Fruit fly (Drosophila melanogaster) whole organism, prepupa: Measurements from ENCODE around the gene CG46383.
A peak's percentile ranks its signal among the peaks of the same experiment; 100 is the strongest.

Experiments used
- Blimp-1 ChIP-seq: fragments of 200-800 bp; sonication (Bioruptor generic); optimal IDR thresholded peaks from 3 replicates; lab custom pipeline; 2017; ENCODE audit warnings: missing biosample characterization, missing genetic modification characterization, mild to moderate bottlenecking, moderate library complexity, missing genetic modification reagents
- CG11294 ChIP-seq: fragments of 200-800 bp; sonication (Bioruptor generic); IDR thresholded peaks from 2 replicates; pipeline ENCODE4 v1.3.6; 2022; ENCODE audit warnings: missing biosample characterization, missing genetic modification characterization
- CG11762 ChIP-seq: fragments of 200-800 bp; sonication (Bioruptor generic); optimal IDR thresholded peaks from 3 replicates; lab custom pipeline; 2016; ENCODE audit warnings: missing biosample characterization, missing genetic modification characterization; ENCODE audit not compliant: insufficient read depth
- CG16779 ChIP-seq: fragments of 200-800 bp; sonication (Bioruptor generic); optimal IDR thresholded peaks from 3 replicates; lab custom pipeline; 2017; ENCODE audit warnings: missing biosample characterization, mild to moderate bottlenecking, missing genetic modification characterization
- CG3032 ChIP-seq: fragments of 200-800 bp; optimal IDR thresholded peaks from 2 replicates; lab custom pipeline; 2019; ENCODE audit warnings: missing biosample characterization, mild to moderate bottlenecking, missing genetic modification characterization, moderate library complexity
- CG32006 ChIP-seq: fragments of 200-800 bp; sonication (Bioruptor generic); optimal IDR thresholded peaks from 3 replicates; lab custom pipeline; 2017; ENCODE audit warnings: missing biosample characterization, mild to moderate bottlenecking, missing genetic modification characterization
- CG34406 ChIP-seq: fragments of 200-800 bp; sonication (Bioruptor generic); optimal IDR thresholded peaks from 3 replicates; lab custom pipeline; 2016; ENCODE audit warnings: missing biosample characterization, missing genetic modification characterization
- CG3919 ChIP-seq: fragments of 200-800 bp; sonication (Bioruptor generic); optimal IDR thresholded peaks from 3 replicates; lab custom pipeline; 2016; ENCODE audit warnings: missing biosample characterization, missing genetic modification characterization
- CG4318 ChIP-seq: fragments of 200-800 bp; sonication (Bioruptor generic); optimal IDR thresholded peaks from 3 replicates; lab custom pipeline; 2017; ENCODE audit warnings: missing biosample characterization, mild to moderate bottlenecking, missing genetic modification characterization
- CG6163 ChIP-seq: fragments of 200-800 bp; sonication (Bioruptor generic); IDR thresholded peaks from 3 replicates; pipeline ENCODE4 v1.3.6; 2022; ENCODE audit warnings: missing biosample characterization, missing genetic modification characterization
- CG6276 ChIP-seq: fragments of 200-800 bp; sonication (Bioruptor generic); optimal IDR thresholded peaks from 2 replicates; lab custom pipeline; 2017; ENCODE audit warnings: missing biosample characterization, mild to moderate bottlenecking, missing genetic modification characterization
- CG6792 ChIP-seq: fragments of 200-800 bp; sonication (Bioruptor generic); optimal IDR thresholded peaks from 3 replicates; lab custom pipeline; 2016; ENCODE audit warnings: missing biosample characterization, missing genetic modification characterization
- CG6808 ChIP-seq: fragments of 200-800 bp; sonication (Bioruptor generic); optimal IDR thresholded peaks from 3 replicates; lab custom pipeline; 2017; ENCODE audit warnings: missing biosample characterization, missing genetic modification characterization, mild to moderate bottlenecking, moderate library complexity, missing genetic modification reagents
- CG6854 ChIP-seq: fragments of 200-800 bp; sonication (Bioruptor generic); optimal IDR thresholded peaks from 2 replicates; lab custom pipeline; 2017; ENCODE audit warnings: missing biosample characterization, mild to moderate bottlenecking, missing genetic modification characterization
- CG7368 ChIP-seq: fragments of 200-800 bp; sonication (Bioruptor generic); optimal IDR thresholded peaks from 3 replicates; lab custom pipeline; 2016; ENCODE audit warnings: missing biosample characterization, missing genetic modification characterization
- CG8119 ChIP-seq: fragments of 200-800 bp; sonication (Bioruptor generic); IDR thresholded peaks from 3 replicates; pipeline ENCODE4 v1.3.6; 2022; ENCODE audit warnings: missing biosample characterization, missing genetic modification characterization
- CG8319 ChIP-seq: fragments of 200-800 bp; sonication (Bioruptor generic); optimal IDR thresholded peaks from 3 replicates; lab custom pipeline; 2016; ENCODE audit warnings: missing biosample characterization, missing genetic modification characterization
- CG8632 ChIP-seq: fragments of 200-800 bp; sonication (Bioruptor generic); optimal IDR thresholded peaks from 3 replicates; lab custom pipeline; 2016; ENCODE audit warnings: missing biosample characterization, missing genetic modification characterization
- CG9139 ChIP-seq: fragments of 200-800 bp; sonication (Bioruptor generic); optimal IDR thresholded peaks from 3 replicates; lab custom pipeline; 2017; ENCODE audit warnings: missing biosample characterization, mild to moderate bottlenecking, missing genetic modification characterization
- Eip75B ChIP-seq: fragments of 200-800 bp; sonication (Bioruptor generic); optimal IDR thresholded peaks from 3 replicates; lab custom pipeline; 2016; ENCODE audit warnings: missing biosample characterization, missing genetic modification characterization
- Eip78C ChIP-seq: fragments of 200-800 bp; sonication (Bioruptor generic); peaks from one replicate; lab custom pipeline; 2016; ENCODE audit warnings: missing biosample characterization, missing genetic modification characterization
- Eip93F ChIP-seq: fragments of 200-800 bp; sonication (Bioruptor generic); optimal IDR thresholded peaks from 2 replicates; lab custom pipeline; 2016; ENCODE audit warnings: missing biosample characterization, mild to moderate bottlenecking, missing genetic modification characterization
- Ets21C ChIP-seq: fragments of 200-800 bp; sonication (Bioruptor generic); optimal IDR thresholded peaks from 3 replicates; lab custom pipeline; 2016; ENCODE audit warnings: missing biosample characterization, missing genetic modification characterization
- Ets96B ChIP-seq: fragments of 200-800 bp; optimal IDR thresholded peaks from 2 replicates; lab custom pipeline; 2019; ENCODE audit warnings: missing biosample characterization, mild to moderate bottlenecking, missing genetic modification characterization, moderate library complexity
- Gug ChIP-seq: fragments of 200-800 bp; sonication (Bioruptor generic); IDR thresholded peaks from 2 replicates; pipeline ENCODE4 v1.3.6; 2022; ENCODE audit warnings: missing biosample characterization, missing genetic modification characterization
- Hr38 ChIP-seq: sonication (Bioruptor generic); optimal IDR thresholded peaks from 2 replicates; lab custom pipeline; 2016; ENCODE audit warnings: missing biosample characterization, missing genetic modification characterization
- Hr39 ChIP-seq: fragments of 200-800 bp; sonication (Bioruptor generic); optimal IDR thresholded peaks from 2 replicates; lab custom pipeline; 2016; ENCODE audit warnings: missing biosample characterization, missing genetic modification characterization
- Hr4 ChIP-seq: fragments of 200-800 bp; sonication (Bioruptor generic); optimal IDR thresholded peaks from 3 replicates; lab custom pipeline; 2016; ENCODE audit warnings: missing biosample characterization, missing genetic modification characterization
- Lpt ChIP-seq: fragments of 200-800 bp; sonication (Bioruptor generic); optimal IDR thresholded peaks from 3 replicates; lab custom pipeline; 2016; ENCODE audit warnings: missing biosample characterization, missing genetic modification characterization
- Met ChIP-seq: fragments of 200-800 bp; sonication (Bioruptor generic); optimal IDR thresholded peaks from 3 replicates; lab custom pipeline; 2016; ENCODE audit warnings: missing biosample characterization, missing genetic modification characterization
- OdsH ChIP-seq: fragments of 200-800 bp; sonication (Bioruptor generic); optimal IDR thresholded peaks from 3 replicates; lab custom pipeline; 2016; ENCODE audit warnings: missing biosample characterization, missing genetic modification characterization
- Smox ChIP-seq: fragments of 200-800 bp; sonication (Bioruptor generic); optimal IDR thresholded peaks from 3 replicates; lab custom pipeline; 2016; ENCODE audit warnings: missing biosample characterization, missing genetic modification characterization
- Sox102F ChIP-seq: fragments of 200-800 bp; sonication (Bioruptor generic); optimal IDR thresholded peaks from 2 replicates; lab custom pipeline; 2016; ENCODE audit warnings: missing biosample characterization, mild to moderate bottlenecking, missing genetic modification characterization
- Sox14 ChIP-seq: fragments of 200-800 bp; sonication (Bioruptor generic); optimal IDR thresholded peaks from 3 replicates; lab custom pipeline; 2016; ENCODE audit warnings: missing biosample characterization, missing genetic modification characterization
- Sox15 ChIP-seq: fragments of 200-800 bp; sonication (Bioruptor generic); optimal IDR thresholded peaks from 3 replicates; lab custom pipeline; 2016; ENCODE audit warnings: missing biosample characterization, missing genetic modification characterization
- cyc ChIP-seq: fragments of 200-800 bp; sonication (Bioruptor generic); optimal IDR thresholded peaks from 3 replicates; lab custom pipeline; 2016; ENCODE audit warnings: missing biosample characterization, missing genetic modification characterization
- dac ChIP-seq: fragments of 200-800 bp; sonication (Bioruptor generic); optimal IDR thresholded peaks from 2 replicates; lab custom pipeline; 2017; ENCODE audit warnings: missing biosample characterization, mild to moderate bottlenecking, missing genetic modification characterization
- dsx ChIP-seq: fragments of 200-800 bp; optimal IDR thresholded peaks from 3 replicates; lab custom pipeline; 2019; ENCODE audit warnings: missing biosample characterization, mild to moderate bottlenecking, missing genetic modification characterization, moderate library complexity; ENCODE audit not compliant: poor library complexity, severe bottlenecking
- eg ChIP-seq: fragments of 200-800 bp; sonication (Bioruptor generic); IDR thresholded peaks from 3 replicates; pipeline ENCODE4 v1.3.6; 2022; ENCODE audit warnings: missing biosample characterization, missing genetic modification characterization
- esn ChIP-seq: fragments of 200-800 bp; sonication (Bioruptor generic); optimal IDR thresholded peaks from 2 replicates; lab custom pipeline; 2016; ENCODE audit warnings: missing biosample characterization, mild to moderate bottlenecking, missing genetic modification characterization, moderate library complexity
- fd59A ChIP-seq: fragments of 200-800 bp; sonication (Bioruptor generic); optimal IDR thresholded peaks from 2 replicates; lab custom pipeline; 2017; ENCODE audit warnings: missing biosample characterization, mild to moderate bottlenecking, missing genetic modification characterization, missing genetic modification reagents
- fkh ChIP-seq: fragments of 200-800 bp; sonication (Bioruptor generic); optimal IDR thresholded peaks from 3 replicates; lab custom pipeline; 2017; ENCODE audit warnings: missing biosample characterization, mild to moderate bottlenecking, missing genetic modification characterization, moderate library complexity
- lz ChIP-seq: fragments of 200-800 bp; sonication (Bioruptor generic); optimal IDR thresholded peaks from 3 replicates; lab custom pipeline; 2016; ENCODE audit warnings: missing biosample characterization, missing genetic modification characterization
- net ChIP-seq: fragments of 200-800 bp; sonication (Bioruptor generic); optimal IDR thresholded peaks from 3 replicates; lab custom pipeline; 2016; ENCODE audit warnings: missing biosample characterization, missing genetic modification characterization
- pdm3 ChIP-seq: fragments of 200-800 bp; sonication (Bioruptor generic); optimal IDR thresholded peaks from 3 replicates; lab custom pipeline; 2016; ENCODE audit warnings: missing biosample characterization, missing genetic modification characterization
- spab ChIP-seq: fragments of 200-800 bp; sonication (Bioruptor generic); optimal IDR thresholded peaks from 2 replicates; lab custom pipeline; 2017; ENCODE audit warnings: missing biosample characterization, mild to moderate bottlenecking, missing genetic modification characterization, missing genetic modification reagents
- ss ChIP-seq, 2 experiments: fragments of 200-800 bp; sonication (Bioruptor generic); optimal IDR thresholded peaks; 2 replicates in 1 of 2; 3 replicates in 1 of 2; lab custom pipeline; 2017 to 2018; ENCODE audit warnings: mild to moderate bottlenecking in 2 of 2, missing biosample characterization in 2 of 2, missing genetic modification characterization in 2 of 2, moderate library complexity in 1 of 2
- svp ChIP-seq: fragments of 200-800 bp; sonication (Bioruptor generic); peaks from one replicate; lab custom pipeline; 2016; ENCODE audit warnings: missing biosample characterization, missing genetic modification characterization
- topi ChIP-seq: fragments of 200-800 bp; sonication (Bioruptor generic); optimal IDR thresholded peaks from 3 replicates; lab custom pipeline; 2016; ENCODE audit warnings: missing biosample characterization, missing genetic modification characterization
- vri ChIP-seq: fragments of 200-800 bp; sonication (Bioruptor generic); optimal IDR thresholded peaks from 3 replicates; lab custom pipeline; 2016; ENCODE audit warnings: missing biosample characterization, mild to moderate bottlenecking, missing genetic modification characterization

Gene CG46383

DNA sequence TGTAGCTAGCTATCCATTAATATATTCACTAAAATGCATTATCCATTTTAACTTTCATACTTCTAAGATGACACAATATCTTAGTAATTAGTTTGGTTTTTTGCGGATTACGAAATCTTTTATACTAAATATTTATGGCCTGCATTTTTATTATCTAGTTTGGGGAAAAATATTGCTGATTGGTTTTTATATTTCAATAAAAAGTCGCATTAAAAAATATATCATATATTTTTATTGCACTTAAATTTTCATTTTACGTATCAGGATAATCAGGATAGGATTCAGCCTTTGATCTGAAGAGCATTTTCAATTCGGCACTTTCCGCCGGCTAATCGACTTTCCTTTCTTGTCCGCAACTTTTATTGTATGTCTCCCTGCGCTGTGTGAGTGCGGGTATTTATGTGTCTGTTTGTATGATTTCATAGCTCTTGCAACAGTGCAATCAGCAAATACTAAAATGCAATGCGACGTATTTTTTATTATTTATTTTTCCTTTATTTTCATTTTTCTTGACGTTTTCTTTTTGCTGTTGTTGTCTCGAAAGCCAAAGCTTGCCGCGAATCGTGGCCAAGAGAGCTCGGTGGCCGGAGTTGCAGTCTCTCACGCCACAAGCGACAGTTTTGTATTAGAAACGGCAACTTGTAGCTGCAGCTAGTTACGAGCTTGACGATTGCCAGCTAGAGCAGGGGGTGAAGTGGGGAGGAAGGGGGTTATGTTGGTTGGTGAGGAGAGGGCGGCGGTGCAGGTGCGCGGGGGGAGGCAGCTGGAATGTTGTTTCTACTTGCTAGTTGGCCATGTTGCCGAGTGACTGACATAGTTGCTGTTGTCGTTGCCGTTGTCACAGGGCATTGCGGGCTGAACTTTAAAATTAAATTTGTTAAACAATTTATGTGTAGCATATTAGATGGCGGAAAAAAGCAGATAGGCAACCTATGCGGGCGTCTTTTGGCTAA lies 27.8 kb downstream of the CG46383 start:
- TF ChIP-seq CG3032 (tag; lab: Kevin White, UChicago): no peak
- TF ChIP-seq OdsH (GFP tag; lab: Kevin White, UChicago): peak; percentile 17
- no peak for TF ChIP-seq Eip93F (GFP tag; lab: Kevin White, UChicago)
- TF ChIP-seq net (GFP tag; lab: Kevin White, UChicago): no peak
- TF ChIP-seq Ets96B (tag; lab: Kevin White, UChicago): no peak
- TF ChIP-seq lz: no peak
- TF ChIP-seq CG4318: peak; percentile 71
- TF ChIP-seq Met: no peak
- no peak for TF ChIP-seq Sox14 (GFP tag; lab: Kevin White, UChicago)
- no peak for TF ChIP-seq esn (GFP tag; lab: Kevin White, UChicago)
- no peak for TF ChIP-seq Eip75B
- no peak for TF ChIP-seq vri (GFP tag; lab: Kevin White, UChicago)
- no peak for TF ChIP-seq CG7368
- no peak for TF ChIP-seq CG11294
- 0 out of 3 replicates have a peak, but pooled peaks have one; percentile 22 for TF ChIP-seq CG6163 (GFP tag; lab: Robert Waterston, UW)
- TF ChIP-seq CG11762 (GFP tag; lab: Kevin White, UChicago): no peak
- TF ChIP-seq Gug (GFP tag; lab: Robert Waterston, UW): peak; percentile 10; the same call in 1 of the 2 replicates
- TF ChIP-seq fkh (GFP tag; lab: Kevin White, UChicago): no peak
- no peak for TF ChIP-seq CG6808 (GFP tag; lab: Kevin White, UChicago)
- TF ChIP-seq Blimp-1 (GFP tag; lab: Kevin White, UChicago): no peak
- no peak for TF ChIP-seq Sox102F
- TF ChIP-seq Smox (GFP tag; lab: Kevin White, UChicago): no peak
- no peak for TF ChIP-seq fd59A (GFP tag; lab: Kevin White, UChicago)
- no peak for TF ChIP-seq CG8319
- no peak for TF ChIP-seq Sox15 (GFP tag; lab: Kevin White, UChicago)
- peak; percentile 0 for TF ChIP-seq Lpt (GFP tag; lab: Kevin White, UChicago)
- peak; percentile 62 for TF ChIP-seq Hr4 (GFP tag; lab: Kevin White, UChicago)
- TF ChIP-seq CG6276 (GFP tag; lab: Kevin White, UChicago): peak; percentile 62
- no peak for TF ChIP-seq CG9139
- no peak for TF ChIP-seq CG3919 (GFP tag; lab: Kevin White, UChicago)
- no peak for TF ChIP-seq CG8632 (GFP tag; lab: Kevin White, UChicago)
- TF ChIP-seq Hr38 (GFP tag; lab: Kevin White, UChicago): no peak
- TF ChIP-seq CG34406 (GFP tag; lab: Kevin White, UChicago): no peak
- no peak for TF ChIP-seq Hr39
- no peak for TF ChIP-seq dsx (GFP tag; lab: Kevin White, UChicago)
- TF ChIP-seq spab (GFP tag; lab: Kevin White, UChicago): no peak
- peak; percentile 83 for TF ChIP-seq CG32006 (GFP tag; lab: Kevin White, UChicago)
- TF ChIP-seq CG6792 (GFP tag; lab: Kevin White, UChicago): no peak
- TF ChIP-seq svp (GFP tag; lab: Kevin White, UChicago): peak; percentile 47
- no peak for TF ChIP-seq Ets21C (GFP tag; lab: Kevin White, UChicago)
- no peak for TF ChIP-seq pdm3 (GFP tag; lab: Kevin White, UChicago)
- TF ChIP-seq CG16779 (tag; lab: Kevin White, UChicago): no peak
- no peak for TF ChIP-seq cyc (GFP tag; lab: Kevin White, UChicago)
- TF ChIP-seq CG8119: peak; percentile 62; the same call in 2 of the 3 replicates
- TF ChIP-seq ss (GFP tag; optimal IDR thresholded peaks at IDR 0.05; lab: Kevin White, UChicago): no peak
- TF ChIP-seq topi (GFP tag; lab: Kevin White, UChicago): no peak
- TF ChIP-seq CG6854 (GFP tag; lab: Kevin White, UChicago): no peak
- no peak for TF ChIP-seq dac (GFP tag; lab: Kevin White, UChicago)
- peak; percentile 72; the same call in 2 of the 3 replicates for TF ChIP-seq eg (GFP tag; lab: Robert Waterston, UW)
- peak; percentile 70 for TF ChIP-seq Eip78C (GFP tag; lab: Kevin White, UChicago)
